Worm (Caenorhabditis elegans): ENCODE measurements around the gene Y47D3A.14.

The Y47D3A.14 gene

DNA sequence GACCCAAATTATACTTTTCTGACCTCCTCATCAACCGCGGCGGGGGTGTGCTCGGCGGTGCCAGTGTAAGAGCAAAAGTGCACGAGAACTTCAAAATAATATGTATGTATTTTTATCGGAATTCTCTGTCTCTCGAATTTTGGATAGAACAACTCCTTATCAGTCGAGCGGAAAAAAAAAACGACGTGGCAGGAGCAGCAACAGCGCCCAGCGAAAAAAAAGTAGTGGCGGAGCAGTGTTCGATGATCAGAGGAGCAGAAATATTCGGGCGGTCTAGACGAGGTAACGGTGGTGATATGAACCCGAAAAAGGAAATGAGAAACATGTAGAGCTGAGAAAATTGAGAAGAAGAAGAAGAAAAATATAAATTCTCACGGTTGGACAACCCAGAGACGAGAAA, 43.4 kb downstream of the Y47D3A.14 start:
- TF ChIP-seq F16B12.6 (tag; optimal IDR thresholded peaks at IDR 0.05) (no peak), lir-3 (tag; optimal IDR thresholded peaks at IDR 0.05; ENCODE audit: poor library complexity) (no peak), sup-37 (GFP tag; optimal IDR thresholded peaks at IDR 0.05) (no peak), nhr-76 (tag; optimal IDR thresholded peaks at IDR 0.05) (no peak), nhr-28 (tag; optimal IDR thresholded peaks at IDR 0.05) (no peak), isw-1 (GFP tag; IDR thresholded peaks at IDR 0.05) (no peak), zip-4 (GFP tag; optimal IDR thresholded peaks at IDR 0.05) (no peak), nhr-77 (tag; optimal IDR thresholded peaks at IDR 0.05) (no peak), hlh-4 (tag; optimal IDR thresholded peaks at IDR 0.05) (no peak), C34B4.2 (tag; optimal IDR thresholded peaks at IDR 0.05) (no peak), ces-1 (GFP tag; optimal IDR thresholded peaks at IDR 0.05) (no peak), lin-15B (tag; optimal IDR thresholded peaks at IDR 0.05) (no peak), C16A3.4 (tag; optimal IDR thresholded peaks at IDR 0.05) (no peak), unc-130 (tag; optimal IDR thresholded peaks at IDR 0.05) (no peak), ets-5 (GFP tag; IDR thresholded peaks at IDR 0.05) (no peak)

- no peak for TF ChIP-seq ztf-11 (tag; optimal IDR thresholded peaks at IDR 0.05)
- TF ChIP-seq hlh-17 (GFP tag; optimal IDR thresholded peaks at IDR 0.05; ENCODE audit: borderline replicate concordance): no peak
Observed at ce11 chrIII:11188132-11188531, 48.5 kb downstream of the Y47D3A.14 start.
